Fruit fly (Drosophila melanogaster): ENCODE results near the gene CG31675.

dm6 chr2L:20878463-20878862 lies 10.9 kb downstream of the CG31675 start:
- TF ChIP-seq CG8478 (optimal IDR thresholded peaks at IDR 0.05) (no peak), CTCF (optimal IDR thresholded peaks at IDR 0.05) (no peak)

Measured in S2 (cell line).